Fruit fly (Drosophila melanogaster): ENCODE measurements around the gene TwdlX.

The TwdlX gene

DNA sequence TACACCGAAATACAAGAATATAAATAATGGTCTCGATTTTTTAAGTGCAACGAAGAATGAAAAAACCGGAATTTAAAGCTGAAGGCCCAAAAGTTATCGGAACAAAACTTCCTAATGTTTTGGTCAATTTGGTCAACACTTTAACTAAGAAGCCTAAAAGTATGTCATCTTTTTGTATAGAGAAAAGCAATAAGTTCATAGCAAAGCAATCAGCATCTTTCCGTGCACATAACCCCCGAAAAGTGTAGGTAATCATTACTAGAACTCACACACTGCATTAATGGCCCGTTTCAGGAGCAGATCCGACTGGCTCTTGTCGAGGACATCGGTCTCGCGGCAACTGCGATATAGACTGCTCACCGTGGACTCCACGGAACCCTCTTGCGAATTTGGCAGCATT lies 13.5 kb downstream of the TwdlX start:
- no peak for TF ChIP-seq rn (GFP tag; IDR thresholded peaks at IDR 0.05)
- TF ChIP-seq CG15710 (tag; optimal IDR thresholded peaks at IDR 0.05) = no peak
- no peak for TF ChIP-seq CG8301 (tag; optimal IDR thresholded peaks at IDR 0.05)
- no peak for TF ChIP-seq Pif1B (GFP tag; optimal IDR thresholded peaks at IDR 0.05)
- no peak for TF ChIP-seq fd96Ca (GFP tag; IDR thresholded peaks at IDR 0.05)
- no peak for TF ChIP-seq CG17806 (tag; optimal IDR thresholded peaks at IDR 0.05)
- no peak for TF ChIP-seq CG13204 (GFP tag; optimal IDR thresholded peaks at IDR 0.05)
- no peak for TF ChIP-seq CG34367 (tag; optimal IDR thresholded peaks at IDR 0.05)
- no peak for TF ChIP-seq Snoo (tag; optimal IDR thresholded peaks at IDR 0.05)
- no peak for TF ChIP-seq CG8159 (tag; optimal IDR thresholded peaks at IDR 0.05)
- no peak for TF ChIP-seq D1 (tag; optimal IDR thresholded peaks at IDR 0.05)

DNA sequence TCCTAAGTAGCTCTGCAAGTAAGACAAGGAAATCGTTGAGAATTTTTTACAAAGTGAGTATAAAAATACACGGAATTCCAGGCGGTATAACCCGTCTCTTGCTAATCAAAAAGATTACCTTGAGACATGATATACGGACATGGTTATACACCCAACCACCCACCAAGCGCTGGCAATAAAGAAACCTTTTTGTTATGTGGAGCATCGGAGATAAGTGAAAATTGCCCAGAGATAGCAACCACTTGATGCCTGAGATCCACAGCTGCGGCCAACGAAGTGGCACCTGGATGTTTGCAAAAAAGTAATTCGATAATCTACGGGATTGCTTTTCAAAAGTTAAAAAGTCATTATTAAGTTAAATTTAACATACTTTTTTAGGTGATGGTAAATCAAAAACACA lies 15.1 kb downstream of the TwdlX start:
- TF ChIP-seq CG4496 (GFP tag; IDR thresholded peaks at IDR 0.05) (no peak), Pif1B (GFP tag; optimal IDR thresholded peaks at IDR 0.05) (no peak), CG34367 (tag; optimal IDR thresholded peaks at IDR 0.05) (no peak), CG12605 (GFP tag; IDR thresholded peaks at IDR 0.05) (no peak), fd96Ca (GFP tag; IDR thresholded peaks at IDR 0.05) (no peak), CG13204 (GFP tag; optimal IDR thresholded peaks at IDR 0.05) (no peak), CG15710 (tag; optimal IDR thresholded peaks at IDR 0.05) (no peak)

DNA sequence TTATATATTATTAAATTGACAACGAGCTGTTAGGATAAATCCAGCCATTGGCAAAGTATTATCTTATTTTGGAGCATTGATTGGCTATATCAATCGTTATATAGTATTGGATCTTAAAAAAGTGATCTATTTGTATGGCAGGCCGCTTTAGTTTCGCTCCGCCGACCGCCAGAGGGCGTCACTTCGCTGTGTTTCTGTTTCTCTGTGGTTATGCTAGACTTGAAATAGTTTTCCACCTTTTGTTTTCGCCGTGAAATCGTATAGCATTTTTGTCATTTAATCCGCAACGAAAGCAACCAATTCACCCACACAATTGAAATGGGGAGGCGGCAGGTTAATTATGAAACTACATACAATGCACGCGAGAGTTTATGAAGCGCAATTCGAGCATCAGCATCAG lies 15.9 kb downstream of the TwdlX start:
- no peak for TF ChIP-seq CG13204 (GFP tag; optimal IDR thresholded peaks at IDR 0.05)
- TF ChIP-seq D1 (tag; optimal IDR thresholded peaks at IDR 0.05) = no peak
- no peak for TF ChIP-seq Snoo (tag; optimal IDR thresholded peaks at IDR 0.05)
- TF ChIP-seq CG10348 (GFP tag; IDR thresholded peaks at IDR 0.05) = no peak
- TF ChIP-seq CG17806 (tag; optimal IDR thresholded peaks at IDR 0.05) = no peak
- no peak for TF ChIP-seq CG9948 (tag; optimal IDR thresholded peaks at IDR 0.05)
- no peak for TF ChIP-seq EcR (GFP tag; optimal IDR thresholded peaks at IDR 0.05)
- TF ChIP-seq fd96Ca (GFP tag; IDR thresholded peaks at IDR 0.05) = no peak
- no peak for TF ChIP-seq CG14655 (GFP tag; optimal IDR thresholded peaks at IDR 0.05)
- TF ChIP-seq Pif1B (GFP tag; optimal IDR thresholded peaks at IDR 0.05) = no peak

DNA sequence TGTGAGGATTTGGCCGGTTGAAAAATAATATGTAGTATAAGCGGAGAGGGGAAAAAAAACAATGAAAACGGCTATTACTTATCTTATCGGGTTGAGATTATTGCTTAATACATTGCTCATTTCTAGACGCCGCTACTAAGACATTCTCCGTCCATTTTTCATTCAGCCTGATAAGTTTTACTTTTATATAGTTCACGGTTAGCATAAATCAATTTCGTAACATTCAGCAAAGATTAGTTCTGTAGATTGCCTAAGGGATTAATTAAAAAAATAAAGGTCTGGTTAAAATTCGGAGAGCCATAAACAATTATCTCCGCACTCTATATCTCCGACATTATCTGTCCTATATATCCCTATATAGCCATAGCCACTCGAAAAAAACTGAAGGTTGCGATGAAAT lies 16.6 kb downstream of the TwdlX start:
- TF ChIP-seq CG17806 (tag; optimal IDR thresholded peaks at IDR 0.05) = no peak
- TF ChIP-seq EcR (GFP tag; optimal IDR thresholded peaks at IDR 0.05) = peak; percentile 11

DNA sequence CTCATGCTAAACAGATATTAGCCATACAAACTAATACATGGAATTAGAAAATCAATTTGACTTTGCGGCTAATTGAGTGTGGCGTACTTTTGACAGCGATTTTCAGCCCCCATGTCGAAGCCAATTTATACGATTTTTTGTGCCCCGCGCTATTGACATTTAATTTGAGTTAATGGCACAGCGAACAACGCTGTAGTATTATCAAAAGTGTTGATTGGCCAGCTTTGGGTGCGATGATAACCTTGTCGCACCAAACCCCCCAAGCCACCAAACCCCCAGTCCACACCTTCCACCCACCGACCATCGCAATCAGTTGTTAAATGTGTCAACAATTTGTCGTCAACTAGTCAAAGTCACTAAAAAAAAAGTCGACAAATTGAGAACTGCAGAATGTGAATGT lies 18.4 kb downstream of the TwdlX start:
- TF ChIP-seq Pif1B (GFP tag; optimal IDR thresholded peaks at IDR 0.05) = no peak
- no peak for TF ChIP-seq D1 (tag; optimal IDR thresholded peaks at IDR 0.05)

DNA sequence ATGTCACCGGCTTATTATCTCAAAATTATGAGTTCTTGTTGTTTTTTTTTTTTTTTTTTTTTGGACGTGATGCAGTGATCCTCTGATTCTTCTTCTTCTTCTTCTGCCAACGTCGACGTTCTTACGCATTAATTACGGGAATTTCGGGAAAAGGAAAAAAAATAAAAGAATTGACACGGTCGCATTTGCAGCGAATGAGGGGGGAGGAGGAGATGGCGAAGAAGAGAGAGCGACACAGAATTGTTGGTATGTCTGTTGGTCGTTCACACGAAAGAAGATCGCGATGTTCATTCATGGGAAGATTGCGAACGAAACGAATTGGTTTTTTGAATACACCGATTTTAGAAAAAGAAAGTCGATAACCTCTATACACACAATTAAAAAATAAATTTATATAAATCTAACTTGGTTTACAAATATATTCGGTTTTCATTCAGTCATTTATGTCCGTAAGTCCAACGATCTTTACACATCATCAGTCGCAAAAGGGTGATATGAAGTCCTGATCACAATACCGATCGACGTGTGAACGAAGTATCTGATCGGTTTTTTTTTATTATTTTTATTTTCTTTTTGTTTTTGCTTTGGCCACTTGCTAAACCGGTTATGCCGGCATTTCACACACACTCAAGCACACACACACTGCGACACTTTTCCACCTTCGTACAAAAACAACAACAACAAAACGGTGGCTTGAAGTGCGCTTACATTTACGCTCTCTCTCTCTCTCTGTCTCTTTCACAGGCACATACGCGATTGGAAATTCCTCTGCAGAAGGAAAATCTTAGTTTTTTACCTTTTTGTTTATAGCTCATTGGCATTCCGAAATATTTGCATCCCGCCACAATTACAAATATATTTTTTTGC lies 20.1 kb downstream of the TwdlX start:
- TF ChIP-seq Pif1B (GFP tag; optimal IDR thresholded peaks at IDR 0.05) = peak; percentile 93
- peak; percentile 82 for TF ChIP-seq CG17806 (tag; optimal IDR thresholded peaks at IDR 0.05)
- peak; percentile 53 for TF ChIP-seq D1 (tag; optimal IDR thresholded peaks at IDR 0.05)
- TF ChIP-seq CG10348 (GFP tag; IDR thresholded peaks at IDR 0.05) = no peak
- TF ChIP-seq CG12605 (GFP tag; IDR thresholded peaks at IDR 0.05) = peak; percentile 88
- TF ChIP-seq Pif1A (GFP tag; optimal IDR thresholded peaks at IDR 0.05) = peak; percentile 92
- TF ChIP-seq Ets98B (GFP tag; IDR thresholded peaks at IDR 0.05) = peak; percentile 85
- peak; percentile 89 for TF ChIP-seq CG8159 (tag; optimal IDR thresholded peaks at IDR 0.05)
- TF ChIP-seq EcR (GFP tag; optimal IDR thresholded peaks at IDR 0.05) = peak; percentile 61
- TF ChIP-seq CG14655 (GFP tag; optimal IDR thresholded peaks at IDR 0.05) = peak; percentile 91
- TF ChIP-seq rn (GFP tag; IDR thresholded peaks at IDR 0.05) = 0 out of 2 replicates have a peak, but pooled peaks have one; percentile 16
- TF ChIP-seq Snoo (tag; optimal IDR thresholded peaks at IDR 0.05) = peak; percentile 89
- TF ChIP-seq CG32121 (GFP tag; IDR thresholded peaks at IDR 0.05) = peak; percentile 82
- peak; percentile 93 for TF ChIP-seq CG13204 (GFP tag; optimal IDR thresholded peaks at IDR 0.05)
- TF ChIP-seq gl (tag; optimal IDR thresholded peaks at IDR 0.05) = peak; percentile 89
- TF ChIP-seq CG4496 (GFP tag; IDR thresholded peaks at IDR 0.05) = peak; percentile 87
- TF ChIP-seq CG34367 (tag; optimal IDR thresholded peaks at IDR 0.05) = peak; percentile 92
- peak; percentile 87 for TF ChIP-seq CG9948 (tag; optimal IDR thresholded peaks at IDR 0.05)
- TF ChIP-seq CG8301 (tag; optimal IDR thresholded peaks at IDR 0.05) = peak; percentile 87
- TF ChIP-seq CG15710 (tag; optimal IDR thresholded peaks at IDR 0.05) = peak; percentile 91
- peak; percentile 78 for TF ChIP-seq fd96Ca (GFP tag; IDR thresholded peaks at IDR 0.05)

DNA sequence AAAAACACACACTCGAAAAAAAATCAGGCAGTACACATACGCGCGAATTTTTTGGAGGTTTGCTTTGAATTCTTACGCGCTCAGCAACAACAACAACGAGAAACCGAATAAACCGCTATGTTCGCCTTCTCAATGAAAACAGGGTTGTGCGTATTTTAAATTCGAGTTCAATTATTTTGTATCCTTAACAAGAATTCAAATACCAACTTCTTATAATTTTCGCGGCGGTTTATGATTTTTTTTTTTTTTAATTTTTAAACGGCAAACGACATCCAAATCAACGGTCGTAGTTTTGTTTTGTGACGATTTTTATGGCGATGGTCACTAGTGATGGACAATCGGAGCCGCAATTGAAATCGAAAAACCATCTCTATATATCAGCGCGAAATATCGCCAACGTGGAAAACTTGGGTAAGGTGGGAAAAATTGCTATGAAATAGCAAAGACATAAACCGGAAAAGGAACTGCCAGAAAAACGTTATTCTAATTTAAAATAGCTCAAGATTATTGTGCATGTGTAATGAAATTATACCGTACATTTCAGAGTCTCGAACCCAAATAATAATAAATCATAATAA lies 20.8 kb downstream of the TwdlX start, which contains the start of gene goe:
Gene goe, minus strand, starts transcription at position 332 of the 578 bp plus-strand sequence.
- TF ChIP-seq CG9948 (tag; optimal IDR thresholded peaks at IDR 0.05) (no peak), CG17806 (tag; optimal IDR thresholded peaks at IDR 0.05) (no peak), CG15710 (tag; optimal IDR thresholded peaks at IDR 0.05) (peak; percentile 27), CG8301 (tag; optimal IDR thresholded peaks at IDR 0.05) (no peak), Snoo (tag; optimal IDR thresholded peaks at IDR 0.05) (peak; percentile 63), CG34367 (tag; optimal IDR thresholded peaks at IDR 0.05) (peak; percentile 39), CG14655 (GFP tag; optimal IDR thresholded peaks at IDR 0.05) (no peak), Pif1B (GFP tag; optimal IDR thresholded peaks at IDR 0.05) (no peak), D1 (tag; optimal IDR thresholded peaks at IDR 0.05) (no peak), Ets98B (GFP tag; IDR thresholded peaks at IDR 0.05) (peak; percentile 23; the same call in 1 of the 2 replicates), fd96Ca (GFP tag; IDR thresholded peaks at IDR 0.05) (peak; percentile 31; the same call in 1 of the 3 replicates), CG12605 (GFP tag; IDR thresholded peaks at IDR 0.05) (no peak), CG32121 (GFP tag; IDR thresholded peaks at IDR 0.05) (no peak), CG4496 (GFP tag; IDR thresholded peaks at IDR 0.05) (peak; percentile 80), CG10348 (GFP tag; IDR thresholded peaks at IDR 0.05) (no peak), Pif1A (GFP tag; optimal IDR thresholded peaks at IDR 0.05) (no peak), CG13204 (GFP tag; optimal IDR thresholded peaks at IDR 0.05) (no peak), rn (GFP tag; IDR thresholded peaks at IDR 0.05) (no peak), CG8159 (tag; optimal IDR thresholded peaks at IDR 0.05) (no peak), EcR (GFP tag; optimal IDR thresholded peaks at IDR 0.05) (no peak), gl (tag; optimal IDR thresholded peaks at IDR 0.05) (no peak)
